Fruit fly (Drosophila melanogaster) whole organism, embryonic: ENCODE results near the gene ninaE.

ENCODE experiments used
- CG11504 ChIP-seq: fragments of 200-800 bp; sonication (Bioruptor generic); optimal IDR thresholded peaks from 3 replicates; lab custom pipeline; 2019; ENCODE audit warnings: missing biosample characterization, mild to moderate bottlenecking, missing genetic modification characterization, moderate library complexity
- CG11696 ChIP-seq: fragments of 200-800 bp; sonication (Bioruptor generic); IDR thresholded peaks from 2 replicates; pipeline ENCODE4 v1.3.6; 2022; ENCODE audit warnings: missing biosample characterization, missing genetic modification characterization
- CG12155 ChIP-seq: fragments of 200-800 bp; sonication (Bioruptor generic); optimal IDR thresholded peaks from 3 replicates; lab custom pipeline; 2016; ENCODE audit warnings: missing biosample characterization, missing genetic modification characterization
- CG12391 ChIP-seq: fragments of 200-800 bp; sonication (Bioruptor generic); optimal IDR thresholded peaks from 3 replicates; lab custom pipeline; 2018; ENCODE audit warnings: missing biosample characterization, mild to moderate bottlenecking, missing genetic modification characterization, moderate library complexity
- CG15269 ChIP-seq: fragments of 200-800 bp; sonication (Bioruptor generic); optimal IDR thresholded peaks from 2 replicates; lab custom pipeline; 2018; ENCODE audit warnings: missing biosample characterization, mild to moderate bottlenecking, missing genetic modification characterization, moderate library complexity
- CG1602 ChIP-seq: fragments of 200-800 bp; sonication (Bioruptor generic); optimal IDR thresholded peaks from 3 replicates; lab custom pipeline; 2016; ENCODE audit warnings: missing biosample characterization, missing genetic modification characterization
- CG17612 ChIP-seq: fragments of 200-800 bp; sonication (Bioruptor generic); IDR thresholded peaks from 2 replicates; pipeline ENCODE4 v1.3.6; 2022; ENCODE audit warnings: missing biosample characterization, missing genetic modification characterization
- CG1792 ChIP-seq: fragments of 200-800 bp; sonication (Bioruptor generic); optimal IDR thresholded peaks from 2 replicates; lab custom pipeline; 2016; ENCODE audit warnings: missing biosample characterization, missing genetic modification characterization
- CG31224 ChIP-seq: fragments of 200-800 bp; sonication (Bioruptor generic); IDR thresholded peaks from 2 replicates; pipeline ENCODE4 v1.3.6; 2022; ENCODE audit warnings: missing biosample characterization, missing genetic modification characterization
- CG31388 ChIP-seq: fragments of 200-800 bp; sonication (Bioruptor generic); optimal IDR thresholded peaks from 2 replicates; lab custom pipeline; 2016; ENCODE audit warnings: missing biosample characterization, missing genetic modification characterization
- CG43689 ChIP-seq: fragments of 200-800 bp; sonication (Bioruptor generic); IDR thresholded peaks from 2 replicates; pipeline ENCODE4 v1.3.6; 2022; ENCODE audit warnings: missing biosample characterization, missing genetic modification characterization
- CG4854 ChIP-seq: fragments of 200-800 bp; sonication (Bioruptor generic); optimal IDR thresholded peaks from 2 replicates; lab custom pipeline; 2016; ENCODE audit warnings: missing biosample characterization, missing genetic modification characterization, inconsistent platforms
- CG6175 ChIP-seq: fragments of 200-800 bp; sonication (Bioruptor generic); IDR thresholded peaks from 3 replicates; pipeline ENCODE4 v1.3.6; 2022; ENCODE audit warnings: missing biosample characterization, missing genetic modification characterization
- CG6654 ChIP-seq: fragments of 200-800 bp; sonication (Bioruptor generic); optimal IDR thresholded peaks from 2 replicates; lab custom pipeline; 2017; ENCODE audit warnings: missing biosample characterization, mild to moderate bottlenecking, missing genetic modification characterization
- CG6854 ChIP-seq: fragments of 200-800 bp; sonication (Bioruptor generic); optimal IDR thresholded peaks from 3 replicates; lab custom pipeline; 2017; ENCODE audit warnings: missing biosample characterization, mild to moderate bottlenecking, missing genetic modification characterization
- CG7963 ChIP-seq: fragments of 200-800 bp; sonication (Bioruptor generic); IDR thresholded peaks from 3 replicates; pipeline ENCODE4 v1.3.6; 2022; ENCODE audit warnings: missing biosample characterization, missing genetic modification characterization; ENCODE audit not compliant: partially characterized antibody
- CG9437 ChIP-seq: fragments of 200-800 bp; sonication (Bioruptor generic); optimal IDR thresholded peaks from 2 replicates; lab custom pipeline; 2018; ENCODE audit warnings: missing biosample characterization, mild to moderate bottlenecking, missing genetic modification characterization
- CG9609 ChIP-seq: fragments of 200-800 bp; sonication (Bioruptor generic); optimal IDR thresholded peaks from 3 replicates; lab custom pipeline; 2016; ENCODE audit warnings: missing biosample characterization, missing genetic modification characterization
- CG9797 ChIP-seq: fragments of 200-800 bp; sonication (Bioruptor generic); optimal IDR thresholded peaks from 3 replicates; lab custom pipeline; 2018; ENCODE audit warnings: missing biosample characterization, mild to moderate bottlenecking, missing genetic modification characterization
- D19B ChIP-seq: fragments of 200-800 bp; sonication (Bioruptor generic); optimal IDR thresholded peaks from 2 replicates; lab custom pipeline; 2017; ENCODE audit warnings: missing biosample characterization, mild to moderate bottlenecking, missing genetic modification characterization
- Dad ChIP-seq: fragments of 200-800 bp; sonication (Bioruptor generic); optimal IDR thresholded peaks from 3 replicates; lab custom pipeline; 2016; ENCODE audit warnings: missing biosample characterization, missing genetic modification characterization
- Dip3 ChIP-seq: fragments of 200-800 bp; sonication (Bioruptor generic); optimal IDR thresholded peaks from 3 replicates; lab custom pipeline; 2016; ENCODE audit warnings: missing biosample characterization, missing genetic modification characterization
- HmgZ ChIP-seq: fragments of 200-800 bp; sonication (Bioruptor generic); optimal IDR thresholded peaks from 2 replicates; lab custom pipeline; 2018; ENCODE audit warnings: missing biosample characterization, mild to moderate bottlenecking, missing genetic modification characterization
- Hmr ChIP-seq: fragments of 200-800 bp; sonication (Bioruptor generic); optimal IDR thresholded peaks from 3 replicates; lab custom pipeline; 2017; ENCODE audit warnings: mild to moderate bottlenecking, missing biosample characterization, missing genetic modification reagents, missing genetic modification characterization
- Hr78 ChIP-seq, 2 experiments: fragments of 200-800 bp in 1 of 2; fragments of >200 bp in 1 of 2; sonication (Bioruptor generic) in 1 of 2; optimal IDR thresholded peaks; 2 replicates each; lab custom pipeline; 2017 to 2019; ENCODE audit warnings: missing biosample characterization in 2 of 2, missing genetic modification characterization in 2 of 2, mild to moderate bottlenecking in 1 of 2, moderate library complexity in 1 of 2
- Med ChIP-seq: fragments of 200-800 bp; sonication (Bioruptor generic); peaks from one replicate; lab custom pipeline; 2016; ENCODE audit warnings: missing biosample characterization, missing genetic modification characterization, mild to moderate bottlenecking, inconsistent platforms, moderate library complexity
- Nf-YC ChIP-seq: fragments of 200-800 bp; optimal IDR thresholded peaks from 3 replicates; lab custom pipeline; 2019; ENCODE audit warnings: missing biosample characterization, mild to moderate bottlenecking, missing genetic modification characterization, moderate library complexity
- Scr ChIP-seq: fragments of 200-800 bp; sonication (Bioruptor generic); IDR thresholded peaks from 2 replicates; pipeline ENCODE4 v1.3.6; 2022; ENCODE audit warnings: missing biosample characterization, missing genetic modification characterization; ENCODE audit not compliant: partially characterized antibody
- Trl ChIP-seq, 3 experiments: fragments of >200 bp in 2 of 3; fragments of 200-800 bp in 1 of 3; sonication (Bioruptor generic) in 1 of 3; optimal IDR thresholded peaks; 2 replicates in 1 of 3; 3 replicates in 2 of 3; lab custom pipeline; 2016 to 2017; ENCODE audit warnings: missing biosample characterization in 1 of 3, missing genetic modification characterization in 1 of 3
- Vsx1 ChIP-seq: fragments of 200-800 bp; sonication (Bioruptor generic); optimal IDR thresholded peaks from 2 replicates; lab custom pipeline; 2017; ENCODE audit warnings: missing biosample characterization, mild to moderate bottlenecking, missing genetic modification characterization, missing genetic modification reagents
- ap ChIP-seq: fragments of 200-800 bp; sonication (Bioruptor generic); IDR thresholded peaks from 2 replicates; pipeline ENCODE4 v1.3.6; 2022; ENCODE audit warnings: missing biosample characterization, missing genetic modification characterization
- ato ChIP-seq: fragments of 200-800 bp; sonication (Bioruptor generic); IDR thresholded peaks from 2 replicates; pipeline ENCODE4 v1.3.6; 2022; ENCODE audit warnings: missing biosample characterization, missing genetic modification characterization; ENCODE audit not compliant: partially characterized antibody
- bowl ChIP-seq: fragments of 200-800 bp; sonication (Bioruptor generic); IDR thresholded peaks from 2 replicates; pipeline ENCODE4 v1.3.6; 2022; ENCODE audit warnings: missing biosample characterization, missing genetic modification characterization
- cato ChIP-seq: fragments of 200-800 bp; sonication (Bioruptor generic); optimal IDR thresholded peaks from 2 replicates; lab custom pipeline; 2016; ENCODE audit warnings: missing biosample characterization, missing genetic modification characterization, borderline replicate concordance
- dimm ChIP-seq: fragments of 200-800 bp; sonication (Bioruptor generic); IDR thresholded peaks from 2 replicates; pipeline ENCODE4 v1.3.6; 2022; ENCODE audit warnings: missing biosample characterization, missing genetic modification characterization
- dm ChIP-seq: fragments of 200-800 bp; sonication (Bioruptor generic); optimal IDR thresholded peaks from 3 replicates; lab custom pipeline; 2016; ENCODE audit warnings: missing biosample characterization, missing genetic modification characterization
- gro ChIP-seq: fragments of 200-800 bp; sonication (Bioruptor generic); optimal IDR thresholded peaks from 2 replicates; lab custom pipeline; 2016; ENCODE audit warnings: missing biosample characterization, missing genetic modification characterization
- hbn ChIP-seq: fragments of 200-800 bp; sonication (Bioruptor generic); IDR thresholded peaks from 2 replicates; pipeline ENCODE4 v1.3.6; 2022; ENCODE audit warnings: missing biosample characterization, missing genetic modification characterization; ENCODE audit not compliant: partially characterized antibody
- klu ChIP-seq: fragments of 200-800 bp; sonication (Bioruptor generic); IDR thresholded peaks from 2 replicates; pipeline ENCODE4 v1.3.6; 2022; ENCODE audit warnings: missing biosample characterization, missing genetic modification characterization
- nau ChIP-seq: fragments of 200-800 bp; sonication (Bioruptor generic); optimal IDR thresholded peaks from 3 replicates; lab custom pipeline; 2017; ENCODE audit warnings: missing biosample characterization, mild to moderate bottlenecking, missing genetic modification characterization, missing genetic modification reagents
- nom ChIP-seq: fragments of 200-800 bp; sonication (Bioruptor generic); optimal IDR thresholded peaks from 2 replicates; lab custom pipeline; 2017; ENCODE audit warnings: missing biosample characterization, missing genetic modification characterization, mild to moderate bottlenecking, moderate library complexity, missing genetic modification reagents
- oc ChIP-seq: fragments of 200-800 bp; sonication (Bioruptor generic); optimal IDR thresholded peaks from 2 replicates; lab custom pipeline; 2018; ENCODE audit warnings: missing biosample characterization, mild to moderate bottlenecking, missing genetic modification characterization, moderate library complexity
- phol ChIP-seq: fragments of 200-800 bp; sonication (Bioruptor generic); optimal IDR thresholded peaks from 3 replicates; lab custom pipeline; 2018; ENCODE audit warnings: missing biosample characterization, mild to moderate bottlenecking, missing genetic modification characterization, moderate library complexity
- ranshi ChIP-seq: fragments of 200-800 bp; sonication (Bioruptor generic); IDR thresholded peaks from 2 replicates; pipeline ENCODE4 v1.3.6; 2022; ENCODE audit warnings: missing biosample characterization, missing genetic modification characterization
- stc ChIP-seq: fragments of 200-800 bp; sonication (Bioruptor generic); IDR thresholded peaks from 2 replicates; pipeline ENCODE4 v1.3.6; 2022; ENCODE audit warnings: missing biosample characterization, missing genetic modification characterization
- tin ChIP-seq: fragments of 200-800 bp; sonication (Bioruptor generic); optimal IDR thresholded peaks from 3 replicates; lab custom pipeline; 2016; ENCODE audit warnings: missing biosample characterization, missing genetic modification characterization
- zfh2 ChIP-seq: fragments of 200-800 bp; sonication (Bioruptor generic); optimal IDR thresholded peaks from 2 replicates; lab custom pipeline; 2016; ENCODE audit warnings: missing biosample characterization, missing genetic modification characterization

Gene ninaE

DNA sequence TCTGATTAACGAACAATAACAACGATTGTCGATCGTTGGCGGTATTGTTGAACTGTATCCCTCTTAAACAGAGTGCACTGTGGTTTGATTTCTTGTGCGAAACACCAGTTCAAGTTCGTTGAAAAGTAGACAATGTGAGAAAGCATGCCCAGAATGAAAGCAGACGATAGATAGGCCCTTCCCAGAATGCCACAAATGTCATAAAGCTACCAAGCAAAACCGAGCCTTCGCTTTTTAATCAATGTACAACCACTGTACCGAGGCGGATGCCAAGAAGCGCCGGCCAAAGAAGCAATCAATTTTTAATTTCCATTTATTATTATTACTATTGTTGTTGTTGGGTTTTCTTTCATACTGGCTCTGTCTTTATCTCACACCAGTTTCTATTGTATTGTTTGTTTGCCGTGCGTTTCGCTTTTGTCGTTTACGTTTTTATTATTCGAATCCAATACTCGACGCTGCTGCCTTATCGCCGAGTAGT lies 20.9 kb upstream of the ninaE start (continued):
- TF ChIP-seq Vsx1 (GFP tag; lab: Kevin White, UChicago) (peak; percentile 59), CG11504 (peak; percentile 86), CG15269 (tag; lab: Kevin White, UChicago) (peak; percentile 88), tin (GFP tag; lab: Kevin White, UChicago) (peak; percentile 78), CG6175 (GFP tag; lab: Robert Waterston, UW) (peak; percentile 57; the same call in 1 of the 3 replicates), gro (peak; percentile 87), dimm (GFP tag; lab: Robert Waterston, UW) (0 out of 2 replicates have a peak, but pooled peaks have one; percentile 46), oc (tag; lab: Kevin White, UChicago) (peak; percentile 76), CG43689 (GFP tag; lab: Robert Waterston, UW) (peak; percentile 66), ap (peak; percentile 67; the same call in 1 of the 2 replicates), CG1602 (GFP tag; lab: Kevin White, UChicago) (peak; percentile 71), CG17612 (peak; percentile 59; the same call in 1 of the 2 replicates), HmgZ (tag; lab: Kevin White, UChicago) (peak; percentile 77), CG31224 (GFP tag; lab: Robert Waterston, UW) (peak; percentile 79)

DNA sequence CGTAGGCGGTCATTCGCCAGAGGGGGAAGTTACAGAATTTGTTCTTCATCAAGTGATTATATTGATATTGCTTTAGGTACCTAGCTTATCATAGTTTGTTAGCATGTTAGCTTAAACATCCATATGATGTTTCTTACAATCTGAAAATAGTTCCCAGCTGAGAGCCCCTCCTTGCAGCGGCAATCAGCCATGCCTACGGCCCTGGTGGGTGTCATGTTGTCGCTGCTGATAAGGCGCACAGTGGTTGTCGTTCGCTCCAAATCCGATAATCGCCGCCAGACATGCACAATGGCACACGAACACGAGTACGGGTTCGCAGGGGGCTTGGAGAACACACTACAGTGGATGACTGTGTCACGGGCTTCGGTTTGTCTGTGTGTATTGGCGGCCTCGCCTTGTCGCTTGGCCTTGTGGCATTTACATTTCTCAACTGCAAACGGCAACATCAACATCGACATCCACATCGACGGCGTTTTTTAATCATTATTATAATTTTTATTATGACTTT lies 18.0 kb upstream of the ninaE start:
- TF ChIP-seq CG31224 (GFP tag; lab: Robert Waterston, UW) = peak; percentile 80
- peak; percentile 47; the same call in 1 of the 2 replicates for TF ChIP-seq bowl
- no peak for TF ChIP-seq Scr (GFP tag; lab: Robert Waterston, UW)
- no peak for TF ChIP-seq CG6654 (GFP tag; lab: Kevin White, UChicago)
- peak; percentile 51 for TF ChIP-seq CG6854 (GFP tag; lab: Kevin White, UChicago)
- TF ChIP-seq Dip3 (GFP tag; lab: Kevin White, UChicago) = peak; percentile 86
- peak; percentile 58; the same call in 1 of the 2 replicates for TF ChIP-seq klu (GFP tag; lab: Robert Waterston, UW)
- peak; percentile 42 for TF ChIP-seq CG1792
- no peak for TF ChIP-seq CG9437 (GFP tag; lab: Kevin White, UChicago)
- TF ChIP-seq CG11696 (GFP tag; lab: Robert Waterston, UW) = peak; percentile 52; the same call in 1 of the 2 replicates
- peak; percentile 82 for TF ChIP-seq Hmr (GFP tag; lab: Kevin White, UChicago)
- no peak for TF ChIP-seq Trl (optimal IDR thresholded peaks at IDR 0.05; lab: Kevin White, UChicago)
- peak; percentile 76 for TF ChIP-seq Trl (GFP tag; optimal IDR thresholded peaks at IDR 0.05; lab: Kevin White, UChicago)
- no peak for TF ChIP-seq CG31388 (GFP tag; lab: Kevin White, UChicago)
- TF ChIP-seq CG9609 (GFP tag; lab: Kevin White, UChicago) = peak; percentile 79
- peak; percentile 80 for TF ChIP-seq CG12155 (GFP tag; lab: Kevin White, UChicago)
- TF ChIP-seq CG7963 (GFP tag; lab: Robert Waterston, UW) = no peak
- no peak for TF ChIP-seq hbn (GFP tag; lab: Robert Waterston, UW)
- TF ChIP-seq CG4854 (GFP tag; lab: Kevin White, UChicago) = peak; percentile 19
- peak; percentile 81 for TF ChIP-seq CG12391 (tag; lab: Kevin White, UChicago)
- TF ChIP-seq oc (tag; lab: Kevin White, UChicago) = peak; percentile 44
- TF ChIP-seq nom (GFP tag; lab: Kevin White, UChicago) = peak; percentile 60
- no peak for TF ChIP-seq CG9797 (GFP tag; lab: Kevin White, UChicago)
- peak; percentile 64 for TF ChIP-seq Nf-YC (tag; lab: Kevin White, UChicago)
- TF ChIP-seq ato (GFP tag; lab: Robert Waterston, UW) = no peak
- peak; percentile 59 for TF ChIP-seq Dad (GFP tag; lab: Kevin White, UChicago)
- TF ChIP-seq phol (tag; lab: Kevin White, UChicago) = peak; percentile 72
- TF ChIP-seq dm (GFP tag; lab: Kevin White, UChicago) = peak; percentile 44
- peak; percentile 70 for TF ChIP-seq nau
- TF ChIP-seq Hr78 (GFP tag; optimal IDR thresholded peaks at IDR 0.05; lab: Kevin White, UChicago) = no peak
- peak; percentile 81 for TF ChIP-seq stc (GFP tag; lab: Robert Waterston, UW)
- peak; percentile 64 for TF ChIP-seq ranshi (GFP tag; lab: Robert Waterston, UW)
- TF ChIP-seq Med = peak; percentile 92
- TF ChIP-seq D19B = peak; percentile 61
- peak; percentile 40 for TF ChIP-seq cato
- TF ChIP-seq zfh2 (GFP tag; lab: Kevin White, UChicago) = peak; percentile 82
